Fruit fly (Drosophila melanogaster): ENCODE results near the gene prage.

The prage gene

dm6 chrX:1773532-1774346, at the start of gene prage, which contains the start of gene Adar (continued):
- TF ChIP-seq CG1529 (GFP tag; optimal IDR thresholded peaks at IDR 0.05) (no peak), CG33213 (GFP tag; optimal IDR thresholded peaks at IDR 0.05) (no peak), Gug (GFP tag; IDR thresholded peaks at IDR 0.05) (no peak), Dek (tag; optimal IDR thresholded peaks at IDR 0.05) (no peak), repo (GFP tag; optimal IDR thresholded peaks at IDR 0.05) (no peak), CG2875 (GFP tag; optimal IDR thresholded peaks at IDR 0.05) (no peak), Doc2 (GFP tag; IDR thresholded peaks at IDR 0.05) (no peak), dati (GFP tag; IDR thresholded peaks at IDR 0.05) (no peak), dpn (GFP tag; optimal IDR thresholded peaks at IDR 0.05) (no peak), CG12744 (GFP tag; optimal IDR thresholded peaks at IDR 0.05) (no peak), Myb (GFP tag; optimal IDR thresholded peaks at IDR 0.05) (no peak), CG12071 (GFP tag; optimal IDR thresholded peaks at IDR 0.05) (no peak), CG4424 (GFP tag; optimal IDR thresholded peaks at IDR 0.05) (no peak), CG17912 (GFP tag; optimal IDR thresholded peaks at IDR 0.05) (no peak), Sox102F (GFP tag; optimal IDR thresholded peaks at IDR 0.05) (no peak), CG43689 (GFP tag; IDR thresholded peaks at IDR 0.05) (no peak), CG2120 (GFP tag; optimal IDR thresholded peaks at IDR 0.05) (no peak), CG18764 (GFP tag; optimal IDR thresholded peaks at IDR 0.05) (no peak), zen2 (GFP tag; IDR thresholded peaks at IDR 0.05; ENCODE audit: partially characterized antibody) (peak; percentile 80), CG14667 (GFP tag; IDR thresholded peaks at IDR 0.05) (no peak), CG12236 (GFP tag; optimal IDR thresholded peaks at IDR 0.05) (no peak), Rx (GFP tag; IDR thresholded peaks at IDR 0.05) (no peak), btn (GFP tag; optimal IDR thresholded peaks at IDR 0.05) (no peak), tap (tag; optimal IDR thresholded peaks at IDR 0.05) (no peak), bab2 (GFP tag; optimal IDR thresholded peaks at IDR 0.05) (no peak), CG17612 (GFP tag; IDR thresholded peaks at IDR 0.05) (no peak), rib (GFP tag; IDR thresholded peaks at IDR 0.05) (no peak), tup (GFP tag; optimal IDR thresholded peaks at IDR 0.05) (no peak), D19B (GFP tag; optimal IDR thresholded peaks at IDR 0.05) (no peak), eyg (GFP tag; optimal IDR thresholded peaks at IDR 0.05) (no peak), Dfd (GFP tag; optimal IDR thresholded peaks at IDR 0.05) (no peak), inv (GFP tag; IDR thresholded peaks at IDR 0.05; ENCODE audit: partially characterized antibody) (peak; percentile 78), TFAM (GFP tag; optimal IDR thresholded peaks at IDR 0.05) (no peak), CG13424 (tag; optimal IDR thresholded peaks at IDR 0.05) (no peak), ham (GFP tag; IDR thresholded peaks at IDR 0.05) (no peak), zfh1 (GFP tag; IDR thresholded peaks at IDR 0.05) (no peak), CG6813 (GFP tag; optimal IDR thresholded peaks at IDR 0.05) (no peak), Rfx (GFP tag; IDR thresholded peaks at IDR 0.05) (peak; percentile 54), pan (optimal IDR thresholded peaks at IDR 0.05) (no peak), pan (GFP tag; optimal IDR thresholded peaks at IDR 0.05 in 1 of 2, IDR thresholded peaks at IDR 0.05 in 1 of 2) (no peak), al (GFP tag; IDR thresholded peaks at IDR 0.05) (no peak), cwo (GFP tag; optimal IDR thresholded peaks at IDR 0.05) (no peak), kay (GFP tag; optimal IDR thresholded peaks at IDR 0.05) (no peak), CG17802 (tag; optimal IDR thresholded peaks at IDR 0.05) (no peak), Spps (tag; optimal IDR thresholded peaks at IDR 0.05) (no peak), Eip74EF (GFP tag; optimal IDR thresholded peaks at IDR 0.05) (no peak), Trl (optimal IDR thresholded peaks at IDR 0.05) (no peak), Trl (GFP tag; optimal IDR thresholded peaks at IDR 0.05) (no peak), MTF-1 (GFP tag; optimal IDR thresholded peaks at IDR 0.05; ENCODE audit: borderline replicate concordance) (no peak), wor (GFP tag; IDR thresholded peaks at IDR 0.05) (no peak), CTCF (GFP tag; optimal IDR thresholded peaks at IDR 0.05) (peak; percentile 10), chn (GFP tag; optimal IDR thresholded peaks at IDR 0.05) (no peak)

Measured in whole organism, embryonic.